In the genomic region with DNA sequence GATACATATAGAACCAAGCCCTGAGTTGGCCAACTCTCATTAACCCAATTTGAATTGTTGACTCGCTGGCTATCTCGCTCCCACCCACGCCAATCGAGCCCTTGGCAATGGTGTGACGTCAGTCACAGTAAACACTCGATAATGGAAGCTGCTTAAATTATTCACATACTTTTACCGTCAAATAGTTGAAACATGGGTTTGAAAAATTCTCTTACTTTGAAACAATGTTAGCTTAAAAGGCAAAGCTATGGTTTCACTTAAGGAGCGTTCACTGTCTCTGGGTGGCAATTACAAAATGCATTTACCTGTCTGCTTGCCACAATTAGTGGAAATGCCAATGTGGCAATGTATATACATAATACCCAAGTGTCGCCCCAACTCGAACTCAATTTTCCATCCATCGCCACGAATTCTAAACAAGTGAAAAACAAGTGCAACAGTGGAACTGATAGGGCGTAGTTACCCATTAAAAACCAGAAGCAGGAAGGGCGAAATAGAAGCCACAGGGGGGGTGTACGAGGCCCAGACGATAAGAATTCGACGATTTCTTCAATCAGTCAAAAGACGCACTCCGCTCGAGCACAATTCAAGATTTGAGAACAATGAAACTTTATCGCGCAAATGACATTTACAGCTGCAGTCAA, we compare ENCODE assay signal across 2 fruit fly cellular contexts.
TF ChIP-seq lines count a peak whose summit lies in the region.

No protein-coding gene starts in this region.

TF ChIP-seq in whole organism, embryonic, 481 proteins besides CTCF, POLR2A, EP300 and RAD21 (continued from another document and continues in another):
- TF ChIP-seq Chrac-16 (GFP tag; optimal IDR thresholded peaks at IDR 0.05; lab: Kevin White, UChicago) (peak; percentile 74), mam (GFP tag; optimal IDR thresholded peaks at IDR 0.05; lab: Kevin White, UChicago) (peak; percentile 87), CG6175 (GFP tag; IDR thresholded peaks at IDR 0.05; lab: Robert Waterston, UW) (0 out of 3 replicates have a peak, but pooled peaks have one; percentile 63), CG2116 (GFP tag; optimal IDR thresholded peaks at IDR 0.05; lab: Kevin White, UChicago) (peak; percentile 37), Oaz (GFP tag; IDR thresholded peaks at IDR 0.05; lab: Robert Waterston, UW) (peak; percentile 79), onecut (GFP tag; IDR thresholded peaks at IDR 0.05; lab: Robert Waterston, UW) (peak; percentile 74), bab2 (GFP tag; optimal IDR thresholded peaks at IDR 0.05; lab: Kevin White, UChicago) (peak; percentile 85), Dip2 (GFP tag; IDR thresholded peaks at IDR 0.05; lab: Robert Waterston, UW) (peak; percentile 19; the same call in 1 of the 2 replicates), CG6791 (GFP tag; IDR thresholded peaks at IDR 0.05; lab: Robert Waterston, UW; ENCODE audit: partially characterized antibody) (no peak), Scr (GFP tag; IDR thresholded peaks at IDR 0.05; lab: Robert Waterston, UW; ENCODE audit: partially characterized antibody) (no peak), CG34376 (GFP tag; optimal IDR thresholded peaks at IDR 0.05; lab: Kevin White, UChicago) (peak; percentile 68), CG3407 (GFP tag; optimal IDR thresholded peaks at IDR 0.05; lab: Kevin White, UChicago) (peak; percentile 49), pfk (GFP tag; optimal IDR thresholded peaks at IDR 0.05; lab: Kevin White, UChicago) (peak; percentile 25), CG5245 (GFP tag; optimal IDR thresholded peaks at IDR 0.05; lab: Kevin White, UChicago) (peak; percentile 74), CG1529 (GFP tag; optimal IDR thresholded peaks at IDR 0.05; lab: Kevin White, UChicago) (peak; percentile 70), exex (tag; optimal IDR thresholded peaks at IDR 0.05; lab: Kevin White, UChicago) (peak; percentile 55), CoRest (tag; optimal IDR thresholded peaks at IDR 0.05; lab: Kevin White, UChicago) (peak; percentile 84), pb (GFP tag; optimal IDR thresholded peaks at IDR 0.05; lab: Kevin White, UChicago) (peak; percentile 88), gro (GFP tag; optimal IDR thresholded peaks at IDR 0.05; lab: Kevin White, UChicago) (peak; percentile 75), rib (GFP tag; IDR thresholded peaks at IDR 0.05; lab: Robert Waterston, UW) (peak; percentile 70; the same call in 1 of the 2 replicates), ci (GFP tag; IDR thresholded peaks at IDR 0.05; lab: Robert Waterston, UW) (peak; percentile 94), lov (optimal IDR thresholded peaks at IDR 0.05; lab: Kevin White, UChicago) (no peak), lov (GFP tag; IDR thresholded peaks at IDR 0.05; lab: Robert Waterston, UW) (peak; percentile 51; the same call in 1 of the 3 replicates), Ada2b (GFP tag; IDR thresholded peaks at IDR 0.05; lab: Robert Waterston, UW) (peak; percentile 92), gcm2 (GFP tag; optimal IDR thresholded peaks at IDR 0.05; lab: Kevin White, UChicago) (peak; percentile 70), Bteb2 (GFP tag; optimal IDR thresholded peaks at IDR 0.05; lab: Kevin White, UChicago) (peak; percentile 73), Med (GFP tag; lab: Kevin White, UChicago) (peak; percentile 98), CG14860 (GFP tag; IDR thresholded peaks at IDR 0.05; lab: Robert Waterston, UW; ENCODE audit: partially characterized antibody) (no peak), Gug (GFP tag; IDR thresholded peaks at IDR 0.05; lab: Robert Waterston, UW) (peak; percentile 86), Dip3 (GFP tag; optimal IDR thresholded peaks at IDR 0.05; lab: Kevin White, UChicago) (peak; percentile 76), CG6683 (GFP tag; optimal IDR thresholded peaks at IDR 0.05; lab: Kevin White, UChicago) (peak; percentile 50), HLH54F (GFP tag; optimal IDR thresholded peaks at IDR 0.05; lab: Kevin White, UChicago) (peak; percentile 83), CG30431 (GFP tag; optimal IDR thresholded peaks at IDR 0.05; lab: Kevin White, UChicago) (peak; percentile 72), caup (GFP tag; optimal IDR thresholded peaks at IDR 0.05; lab: Kevin White, UChicago; ENCODE audit: severe bottlenecking) (peak; percentile 80), Lim3 (GFP tag; IDR thresholded peaks at IDR 0.05; lab: Robert Waterston, UW) (peak; percentile 57; the same call in 1 of the 2 replicates), Hr78 (GFP tag; optimal IDR thresholded peaks at IDR 0.05; lab: Kevin White, UChicago) (peak in 1 of 2 experiments; percentile 43), CG2875 (GFP tag; optimal IDR thresholded peaks at IDR 0.05; lab: Kevin White, UChicago) (peak; percentile 53), jumu (GFP tag; optimal IDR thresholded peaks at IDR 0.05; lab: Kevin White, UChicago) (peak; percentile 85), ssp (GFP tag; IDR thresholded peaks at IDR 0.05; lab: Robert Waterston, UW) (peak; percentile 72), CG15514 (GFP tag; optimal IDR thresholded peaks at IDR 0.05; lab: Kevin White, UChicago) (peak; percentile 72), Stat92E (GFP tag; optimal IDR thresholded peaks at IDR 0.05; lab: Kevin White, UChicago) (no peak), Jarid2 (GFP tag; optimal IDR thresholded peaks at IDR 0.05; lab: Kevin White, UChicago) (peak; percentile 44), CG34224 (GFP tag; IDR thresholded peaks at IDR 0.05; lab: Robert Waterston, UW; ENCODE audit: partially characterized antibody) (no peak), H2.0 (GFP tag; IDR thresholded peaks at IDR 0.05; lab: Robert Waterston, UW) (peak; percentile 85), crc (GFP tag; optimal IDR thresholded peaks at IDR 0.05; lab: Kevin White, UChicago) (peak; percentile 60), z (GFP tag; IDR thresholded peaks at IDR 0.05; lab: Robert Waterston, UW) (no peak; the same call in 2 of the 3 replicates), chm (GFP tag; IDR thresholded peaks at IDR 0.05; lab: Robert Waterston, UW) (peak; percentile 81), CG9797 (GFP tag; optimal IDR thresholded peaks at IDR 0.05; lab: Kevin White, UChicago) (no peak), MESR4 (GFP tag; optimal IDR thresholded peaks at IDR 0.05; lab: Kevin White, UChicago) (peak; percentile 19), CG3065 (GFP tag; optimal IDR thresholded peaks at IDR 0.05; lab: Kevin White, UChicago) (no peak), CG4282 (GFP tag; optimal IDR thresholded peaks at IDR 0.05; lab: Kevin White, UChicago) (peak; percentile 73), jing (GFP tag; optimal IDR thresholded peaks at IDR 0.05; lab: Kevin White, UChicago) (peak; percentile 78), twi (tag; optimal IDR thresholded peaks at IDR 0.05; lab: Kevin White, UChicago) (peak; percentile 70), CG2202 (tag; optimal IDR thresholded peaks at IDR 0.05; lab: Kevin White, UChicago) (peak; percentile 43), Hr3 (GFP tag; optimal IDR thresholded peaks at IDR 0.05; lab: Kevin White, UChicago) (peak; percentile 80), Sry-β (GFP tag; optimal IDR thresholded peaks at IDR 0.05; lab: Kevin White, UChicago) (no peak), disco-r (GFP tag; optimal IDR thresholded peaks at IDR 0.05; lab: Kevin White, UChicago) (peak; percentile 47), unpg (GFP tag; optimal IDR thresholded peaks at IDR 0.05; lab: Kevin White, UChicago) (peak; percentile 88), croc (GFP tag; conservative IDR thresholded peaks at IDR 0.05; lab: Robert Waterston, UW) (peak; percentile 68), CG12769 (tag; optimal IDR thresholded peaks at IDR 0.05; lab: Kevin White, UChicago) (peak; percentile 95)

TF ChIP-seq in whole organism, prepupa, 60 proteins besides CTCF, POLR2A, EP300 and RAD21 (continued from another document):
- TF ChIP-seq CG11762 (GFP tag; optimal IDR thresholded peaks at IDR 0.05; lab: Kevin White, UChicago; ENCODE audit: insufficient read depth) = peak; percentile 27
- peak; percentile 70 for TF ChIP-seq CG15336 (GFP tag; IDR thresholded peaks at IDR 0.05; lab: Robert Waterston, UW)
- TF ChIP-seq CG3919 (GFP tag; optimal IDR thresholded peaks at IDR 0.05; lab: Kevin White, UChicago) = peak; percentile 73
- TF ChIP-seq dac (GFP tag; optimal IDR thresholded peaks at IDR 0.05; lab: Kevin White, UChicago) = no peak
- peak; percentile 87 for TF ChIP-seq lz (GFP tag; optimal IDR thresholded peaks at IDR 0.05; lab: Kevin White, UChicago)
- peak; percentile 85 for TF ChIP-seq Sox102F (GFP tag; optimal IDR thresholded peaks at IDR 0.05; lab: Kevin White, UChicago)
- TF ChIP-seq CG7368 (GFP tag; optimal IDR thresholded peaks at IDR 0.05; lab: Kevin White, UChicago) = peak; percentile 52
- TF ChIP-seq Eip78C (GFP tag; lab: Kevin White, UChicago) = peak; percentile 89
- TF ChIP-seq CG11294 (GFP tag; IDR thresholded peaks at IDR 0.05; lab: Robert Waterston, UW) = 0 out of 2 replicates have a peak, but pooled peaks have one; percentile 10
- TF ChIP-seq fd85E (GFP tag; optimal IDR thresholded peaks at IDR 0.05; lab: Kevin White, UChicago) = no peak
- peak; percentile 89 for TF ChIP-seq topi (GFP tag; optimal IDR thresholded peaks at IDR 0.05; lab: Kevin White, UChicago)
TF ChIP-seq in whole organism, prepupa: peak in this region for 50.
